Fruit fly (Drosophila melanogaster): ENCODE data around the gene Ccp84Ab.
A peak's percentile ranks its signal among the peaks of the same experiment; 100 is the strongest.

dm6 chr3R:6708858-6709257 is 6.2 kb upstream of the Ccp84Ab start:
- TF ChIP-seq CG8478 (optimal IDR thresholded peaks at IDR 0.05) (no peak), CTCF (optimal IDR thresholded peaks at IDR 0.05) (peak; percentile 63 to 83)

Measured in S2 (cell line).